Fruit fly (Drosophila melanogaster): ENCODE measurements around the gene para.
A peak's percentile ranks its signal among the peaks of the same experiment; 100 is the strongest.

Gene para

DNA sequence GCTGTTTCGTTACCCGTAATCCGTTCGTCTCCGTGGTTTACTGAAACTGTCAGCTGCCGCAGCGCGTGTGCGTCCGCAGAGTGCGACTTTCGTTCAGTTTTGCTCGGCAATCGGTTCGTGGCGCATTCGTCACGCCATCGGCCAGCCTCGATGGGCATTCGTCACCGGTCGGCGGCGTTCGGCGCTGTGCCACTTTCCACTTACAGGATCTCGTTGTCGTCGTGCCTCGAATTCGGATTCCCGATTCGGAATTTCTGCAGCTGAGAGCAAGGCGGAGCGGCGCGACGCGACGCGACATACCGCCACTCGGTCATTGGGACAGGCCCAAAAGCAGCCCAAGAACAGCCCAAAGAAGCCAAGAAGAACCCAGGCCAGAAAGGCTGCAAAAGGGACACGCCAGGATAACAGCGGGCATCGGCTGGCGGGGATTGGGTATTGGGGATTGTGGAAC, at the start of gene para:
para (minus strand) TSS at position 51 of the 451 bp plus-strand sequence.
- TF ChIP-seq Hr38 (GFP tag; optimal IDR thresholded peaks at IDR 0.05) (no peak), CG6276 (GFP tag; optimal IDR thresholded peaks at IDR 0.05) (no peak), Ets96B (tag; optimal IDR thresholded peaks at IDR 0.05) (no peak), CG8119 (GFP tag; IDR thresholded peaks at IDR 0.05) (no peak), Sox15 (GFP tag; optimal IDR thresholded peaks at IDR 0.05) (no peak), CG11762 (GFP tag; optimal IDR thresholded peaks at IDR 0.05; ENCODE audit: insufficient read depth) (no peak), CG4318 (GFP tag; optimal IDR thresholded peaks at IDR 0.05) (no peak), CG16779 (tag; optimal IDR thresholded peaks at IDR 0.05) (no peak), lz (GFP tag; optimal IDR thresholded peaks at IDR 0.05) (no peak), CG3919 (GFP tag; optimal IDR thresholded peaks at IDR 0.05) (no peak), CG1621 (tag; optimal IDR thresholded peaks at IDR 0.05) (no peak), CG6163 (GFP tag; IDR thresholded peaks at IDR 0.05) (no peak), Hr39 (GFP tag; optimal IDR thresholded peaks at IDR 0.05) (no peak), svp (GFP tag) (no peak), Eip75B (GFP tag; optimal IDR thresholded peaks at IDR 0.05) (no peak), salr (GFP tag; optimal IDR thresholded peaks at IDR 0.05) (no peak)

- TF ChIP-seq eg (GFP tag; IDR thresholded peaks at IDR 0.05) (no peak; the same call in 1 of the 3 replicates), CG34406 (GFP tag; optimal IDR thresholded peaks at IDR 0.05) (no peak), CG6854 (GFP tag; optimal IDR thresholded peaks at IDR 0.05) (no peak), CG8119 (GFP tag; IDR thresholded peaks at IDR 0.05) (no peak), fd59A (GFP tag; optimal IDR thresholded peaks at IDR 0.05) (no peak), CG8632 (GFP tag; optimal IDR thresholded peaks at IDR 0.05) (no peak), Blimp-1 (GFP tag; optimal IDR thresholded peaks at IDR 0.05) (no peak), Met (GFP tag; optimal IDR thresholded peaks at IDR 0.05) (no peak), CG7368 (GFP tag; optimal IDR thresholded peaks at IDR 0.05) (no peak), Hr39 (GFP tag; optimal IDR thresholded peaks at IDR 0.05) (no peak)
Observed at dm6 chrX:16582145-16582544, 49.2 kb upstream of the para start.

DNA sequence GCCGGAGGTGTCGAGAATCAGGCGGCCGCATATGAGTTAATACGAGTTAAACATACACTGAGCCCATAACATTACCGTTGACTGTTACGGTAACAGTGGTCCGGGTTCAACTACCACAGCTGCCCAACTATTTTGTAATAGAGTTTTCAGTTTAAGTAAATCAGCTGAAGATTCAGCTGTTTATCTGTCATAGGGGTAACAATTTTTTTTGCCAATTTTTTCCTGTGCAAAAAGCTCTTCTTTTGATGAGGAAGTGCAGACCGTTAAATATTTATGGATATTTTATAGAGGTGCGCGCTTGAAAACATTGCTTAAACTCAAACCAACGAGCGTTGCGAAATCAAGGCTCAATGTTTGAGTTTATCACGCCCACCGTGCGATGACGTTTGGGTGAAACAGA, 48.8 kb upstream of the para start:
- TF ChIP-seq esn (GFP tag; optimal IDR thresholded peaks at IDR 0.05) (peak; percentile 0), CG7368 (GFP tag; optimal IDR thresholded peaks at IDR 0.05) (no peak), salr (GFP tag; optimal IDR thresholded peaks at IDR 0.05) (no peak), dsx (GFP tag; optimal IDR thresholded peaks at IDR 0.05; ENCODE audit: poor library complexity, severe bottlenecking) (no peak), acj6 (GFP tag; optimal IDR thresholded peaks at IDR 0.05) (peak; percentile 15), Lpt (GFP tag; optimal IDR thresholded peaks at IDR 0.05) (no peak), CG16779 (tag; optimal IDR thresholded peaks at IDR 0.05) (no peak), CG6808 (GFP tag; optimal IDR thresholded peaks at IDR 0.05) (no peak), CG15336 (GFP tag; IDR thresholded peaks at IDR 0.05) (no peak), cyc (GFP tag; optimal IDR thresholded peaks at IDR 0.05) (peak; percentile 10), topi (GFP tag; optimal IDR thresholded peaks at IDR 0.05) (peak; percentile 4), Smox (GFP tag; optimal IDR thresholded peaks at IDR 0.05) (no peak), CG4318 (GFP tag; optimal IDR thresholded peaks at IDR 0.05) (no peak), pdm3 (GFP tag; optimal IDR thresholded peaks at IDR 0.05) (peak; percentile 7), CG8632 (GFP tag; optimal IDR thresholded peaks at IDR 0.05) (no peak), CG31627 (GFP tag; optimal IDR thresholded peaks at IDR 0.05) (peak; percentile 3), Blimp-1 (GFP tag; optimal IDR thresholded peaks at IDR 0.05) (no peak), CG8319 (GFP tag; optimal IDR thresholded peaks at IDR 0.05) (no peak), CG3032 (tag; optimal IDR thresholded peaks at IDR 0.05) (no peak), Hr4 (GFP tag; optimal IDR thresholded peaks at IDR 0.05) (peak; percentile 55), svp (GFP tag) (no peak), CG9139 (GFP tag; optimal IDR thresholded peaks at IDR 0.05) (no peak), Met (GFP tag; optimal IDR thresholded peaks at IDR 0.05) (no peak), OdsH (GFP tag; optimal IDR thresholded peaks at IDR 0.05) (peak; percentile 12), CG11762 (GFP tag; optimal IDR thresholded peaks at IDR 0.05; ENCODE audit: insufficient read depth) (no peak), Eip78C (GFP tag) (peak; percentile 62), Hr38 (GFP tag; optimal IDR thresholded peaks at IDR 0.05) (no peak), CG32006 (GFP tag; optimal IDR thresholded peaks at IDR 0.05) (peak; percentile 56), fd59A (GFP tag; optimal IDR thresholded peaks at IDR 0.05) (no peak), CG8119 (GFP tag; IDR thresholded peaks at IDR 0.05) (no peak), Sox14 (GFP tag; optimal IDR thresholded peaks at IDR 0.05) (peak; percentile 3), Sox102F (GFP tag; optimal IDR thresholded peaks at IDR 0.05) (no peak), Eip93F (GFP tag; optimal IDR thresholded peaks at IDR 0.05) (no peak), CG6276 (GFP tag; optimal IDR thresholded peaks at IDR 0.05) (no peak), net (GFP tag; optimal IDR thresholded peaks at IDR 0.05) (no peak), Ets96B (tag; optimal IDR thresholded peaks at IDR 0.05) (no peak), Gug (GFP tag; IDR thresholded peaks at IDR 0.05) (no peak), Hr39 (GFP tag; optimal IDR thresholded peaks at IDR 0.05) (peak; percentile 21)
